Fruit fly (Drosophila melanogaster) S2 (cell line): ENCODE data around the gene Sec5.

ENCODE experiments used
- CG8478 ChIP-seq: fragments of >200 bp; optimal IDR thresholded peaks from 2 replicates; lab custom pipeline; 2018
- CTCF ChIP-seq, 2 experiments: fragments of >200 bp; optimal IDR thresholded peaks; 2 replicates each; lab custom pipeline; 2018

DNA sequence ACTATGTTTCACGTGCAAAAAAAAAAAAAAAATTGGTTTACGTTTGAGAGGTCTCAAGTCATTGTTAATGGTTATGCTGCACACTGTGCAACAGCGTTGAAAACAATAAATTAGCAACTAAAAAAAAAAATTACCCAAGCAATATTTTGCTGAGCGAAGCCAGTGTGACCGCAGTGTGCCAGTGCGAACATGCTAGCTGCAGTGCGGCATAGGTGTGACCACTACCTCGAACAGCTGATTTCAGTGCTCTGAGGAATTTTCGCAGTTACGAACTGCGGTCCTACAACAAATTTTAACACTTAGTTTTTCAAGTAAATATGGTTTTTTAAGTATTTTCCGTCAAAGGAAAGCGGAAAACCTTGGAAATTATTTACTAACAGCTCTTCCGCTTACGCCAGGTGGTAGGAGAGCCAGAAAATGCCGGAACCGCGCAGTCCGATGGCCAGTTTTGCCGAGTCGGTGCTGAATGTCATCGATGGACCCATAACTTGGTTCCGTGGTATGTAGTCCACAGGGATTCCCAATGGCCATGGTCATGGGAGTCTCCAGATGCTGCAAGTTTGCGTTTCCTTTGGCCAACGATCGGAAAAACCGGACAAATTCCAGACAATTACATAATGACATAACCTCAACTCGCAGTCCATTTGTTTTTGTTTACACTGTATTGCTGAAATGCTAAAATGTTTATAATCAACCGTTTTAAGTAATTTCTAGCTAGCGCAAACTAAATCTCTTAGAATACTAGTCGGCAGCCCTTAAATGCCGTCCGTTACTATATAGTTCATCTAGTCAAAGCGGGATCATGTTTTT lies 9.0 kb downstream of the Sec5 start, which contains the start of the genes msl-2 and ND-PDSW:
- TF ChIP-seq CG8478 (no peak), CTCF (optimal IDR thresholded peaks at IDR 0.05; lab: Kevin White, UChicago) (peak in 1 of 2 experiments; percentile 27)
